Worm (Caenorhabditis elegans): ENCODE results near the gene npr-24.
A peak's percentile ranks its signal among the peaks of the same experiment; 100 is the strongest.

npr-24 gene

ce11 chrX:17516461-17516860 is 29.8 kb upstream of the npr-24 start:
- TF ChIP-seq nhr-77 (tag; optimal IDR thresholded peaks at IDR 0.05), result no peak
- TF ChIP-seq C34B4.2 (tag; optimal IDR thresholded peaks at IDR 0.05), result no peak
- no peak for TF ChIP-seq egl-27 (tag; optimal IDR thresholded peaks at IDR 0.05)
- no peak for TF ChIP-seq nhr-20 (tag; optimal IDR thresholded peaks at IDR 0.05)
- TF ChIP-seq vab-15 (tag; optimal IDR thresholded peaks at IDR 0.05), result no peak
- no peak for TF ChIP-seq tbx-2 (tag; optimal IDR thresholded peaks at IDR 0.05)
- no peak for TF ChIP-seq snu-23 (GFP tag; optimal IDR thresholded peaks at IDR 0.05)
- no peak for TF ChIP-seq pqm-1 (tag; optimal IDR thresholded peaks at IDR 0.05)
- TF ChIP-seq ztf-4 (tag; optimal IDR thresholded peaks at IDR 0.05), result no peak
- no peak for TF ChIP-seq efl-1 (optimal IDR thresholded peaks at IDR 0.05)
- no peak for TF ChIP-seq efl-1 (GFP tag; optimal IDR thresholded peaks at IDR 0.05 in 1 of 2)
- no peak for TF ChIP-seq efl-3 (GFP tag; optimal IDR thresholded peaks at IDR 0.05)
- no peak for TF ChIP-seq fkh-4 (tag; optimal IDR thresholded peaks at IDR 0.05; ENCODE audit: borderline replicate concordance)
- no peak for TF ChIP-seq sptf-1 (tag; optimal IDR thresholded peaks at IDR 0.05)
- TF ChIP-seq lin-14 (GFP tag; optimal IDR thresholded peaks at IDR 0.05), result no peak

- TF ChIP-seq ama-1 (optimal IDR thresholded peaks at IDR 0.05) (no peak), ceh-82 (tag; optimal IDR thresholded peaks at IDR 0.05) (no peak), nhr-71 (tag; optimal IDR thresholded peaks at IDR 0.05) (peak; percentile 26), skn-1 (tag; optimal IDR thresholded peaks at IDR 0.05) (peak; percentile 13), tbx-2 (tag; optimal IDR thresholded peaks at IDR 0.05) (peak; percentile 2), dsc-1 (tag; optimal IDR thresholded peaks at IDR 0.05) (peak; percentile 80), aha-1 (tag; optimal IDR thresholded peaks at IDR 0.05) (no peak), pax-3 (tag; optimal IDR thresholded peaks at IDR 0.05) (peak; percentile 48), unc-98 (GFP tag; IDR thresholded peaks at IDR 0.05) (no peak), lin-35 (GFP tag; optimal IDR thresholded peaks at IDR 0.05) (no peak), unc-130 (tag; optimal IDR thresholded peaks at IDR 0.05) (peak; percentile 16), Y116A8C.19 (tag; optimal IDR thresholded peaks at IDR 0.05; ENCODE audit: borderline replicate concordance) (no peak), swsn-7 (tag; optimal IDR thresholded peaks at IDR 0.05) (no peak), blmp-1 (tag; optimal IDR thresholded peaks at IDR 0.05) (peak; percentile 94), fkh-8 (tag; optimal IDR thresholded peaks at IDR 0.05) (peak; percentile 54), fkh-10 (GFP tag; optimal IDR thresholded peaks at IDR 0.05) (no peak), elt-3 (tag; optimal IDR thresholded peaks at IDR 0.05) (peak in 1 of 6 experiments; percentile 63), snu-23 (GFP tag; optimal IDR thresholded peaks at IDR 0.05) (peak; percentile 20), lin-14 (GFP tag; optimal IDR thresholded peaks at IDR 0.05) (peak; percentile 49), nhr-20 (tag; optimal IDR thresholded peaks at IDR 0.05) (peak; percentile 45), nhr-85 (tag) (peak; percentile 65), mdl-1 (tag; optimal IDR thresholded peaks at IDR 0.05) (peak in 1 of 2 experiments; percentile 21), rnt-1 (tag; optimal IDR thresholded peaks at IDR 0.05) (no peak), nhr-47 (tag; optimal IDR thresholded peaks at IDR 0.05) (peak; percentile 12)
These were observed 28.7 kb upstream of the npr-24 start for ce11 chrX:17515207-17515902.

- TF ChIP-seq fos-1 (tag; optimal IDR thresholded peaks at IDR 0.05) (no peak), efl-1 (optimal IDR thresholded peaks at IDR 0.05) (no peak), efl-1 (GFP tag; optimal IDR thresholded peaks at IDR 0.05 in 1 of 2) (peak in 1 of 2 experiments; percentile 3), nhr-77 (tag; optimal IDR thresholded peaks at IDR 0.05) (peak; percentile 5), fkh-8 (tag; optimal IDR thresholded peaks at IDR 0.05) (peak; percentile 1), pax-3 (tag; optimal IDR thresholded peaks at IDR 0.05) (no peak), lin-14 (GFP tag; optimal IDR thresholded peaks at IDR 0.05) (peak; percentile 27), skn-1 (tag; optimal IDR thresholded peaks at IDR 0.05) (peak; percentile 13), ceh-82 (tag; optimal IDR thresholded peaks at IDR 0.05) (peak in 1 of 3 experiments; percentile 18)
These were observed 27.8 kb upstream of the npr-24 start for ce11 chrX:17514422-17514821.

Data from whole organism, L1 larva.